Fruit fly (Drosophila melanogaster) whole organism, pupa: ENCODE data around the gene esg.

Experiments used
- CG10348 ChIP-seq: fragments of 200-800 bp; sonication (Bioruptor generic); IDR thresholded peaks from 2 replicates; pipeline ENCODE4 v1.3.6; 2022; ENCODE audit warnings: missing biosample characterization, missing genetic modification characterization
- CG12605 ChIP-seq: fragments of 200-800 bp; sonication (Bioruptor generic); IDR thresholded peaks from 2 replicates; pipeline ENCODE4 v1.3.6; 2022; ENCODE audit warnings: missing biosample characterization, missing genetic modification characterization
- CG13204 ChIP-seq: fragments of 200-800 bp; sonication (Bioruptor generic); optimal IDR thresholded peaks from 2 replicates; lab custom pipeline; 2018; ENCODE audit warnings: missing biosample characterization, mild to moderate bottlenecking, missing genetic modification characterization, moderate library complexity
- CG14655 ChIP-seq: fragments of 200-800 bp; sonication (Bioruptor generic); optimal IDR thresholded peaks from 3 replicates; lab custom pipeline; 2017; ENCODE audit warnings: mild to moderate bottlenecking, missing biosample characterization, missing genetic modification reagents, missing genetic modification characterization
- CG15710 ChIP-seq: fragments of 200-800 bp; sonication (Bioruptor generic); optimal IDR thresholded peaks from 2 replicates; lab custom pipeline; 2018; ENCODE audit warnings: missing biosample characterization, mild to moderate bottlenecking, missing genetic modification characterization, moderate library complexity
- CG17806 ChIP-seq: fragments of 200-800 bp; sonication (Bioruptor generic); optimal IDR thresholded peaks from 2 replicates; lab custom pipeline; 2018; ENCODE audit warnings: missing biosample characterization, mild to moderate bottlenecking, missing genetic modification characterization, moderate library complexity
- CG32121 ChIP-seq: fragments of 200-800 bp; sonication (Bioruptor generic); IDR thresholded peaks from 2 replicates; pipeline ENCODE4 v1.3.6; 2022; ENCODE audit warnings: missing biosample characterization, missing genetic modification characterization
- CG34367 ChIP-seq: fragments of 200-800 bp; sonication (Bioruptor generic); optimal IDR thresholded peaks from 2 replicates; lab custom pipeline; 2018; ENCODE audit warnings: missing biosample characterization, mild to moderate bottlenecking, missing genetic modification characterization
- CG4496 ChIP-seq: fragments of 200-800 bp; sonication (Bioruptor generic); IDR thresholded peaks from 3 replicates; pipeline ENCODE4 v1.3.6; 2022; ENCODE audit warnings: missing biosample characterization, missing genetic modification characterization
- CG8159 ChIP-seq: fragments of 200-800 bp; sonication (Bioruptor generic); optimal IDR thresholded peaks from 3 replicates; lab custom pipeline; 2018; ENCODE audit warnings: missing biosample characterization, mild to moderate bottlenecking, missing genetic modification characterization, moderate library complexity
- CG8301 ChIP-seq: fragments of 200-800 bp; sonication (Bioruptor generic); optimal IDR thresholded peaks from 2 replicates; lab custom pipeline; 2018; ENCODE audit warnings: missing biosample characterization, mild to moderate bottlenecking, missing genetic modification characterization
- CG9948 ChIP-seq: fragments of 200-800 bp; sonication (Bioruptor generic); optimal IDR thresholded peaks from 2 replicates; lab custom pipeline; 2018; ENCODE audit warnings: missing biosample characterization, mild to moderate bottlenecking, missing genetic modification characterization, moderate library complexity
- D1 ChIP-seq: fragments of 200-800 bp; sonication (Bioruptor generic); optimal IDR thresholded peaks from 2 replicates; lab custom pipeline; 2018; ENCODE audit warnings: missing biosample characterization, mild to moderate bottlenecking, missing genetic modification characterization, moderate library complexity
- EcR ChIP-seq: fragments of 200-800 bp; sonication (Bioruptor generic); optimal IDR thresholded peaks from 3 replicates; lab custom pipeline; 2019; ENCODE audit warnings: missing biosample characterization, missing genetic modification characterization, mild to moderate bottlenecking, moderate library complexity, missing genetic modification reagents
- Ets98B ChIP-seq: fragments of 200-800 bp; sonication (Bioruptor generic); IDR thresholded peaks from 2 replicates; pipeline ENCODE4 v1.3.6; 2022; ENCODE audit warnings: missing biosample characterization, missing genetic modification characterization
- Pif1A ChIP-seq: fragments of 200-800 bp; sonication (Bioruptor generic); optimal IDR thresholded peaks from 3 replicates; lab custom pipeline; 2016; ENCODE audit warnings: missing biosample characterization, missing genetic modification characterization
- Pif1B ChIP-seq: fragments of 200-800 bp; sonication (Bioruptor generic); optimal IDR thresholded peaks from 3 replicates; lab custom pipeline; 2016; ENCODE audit warnings: missing biosample characterization, missing genetic modification characterization
- Snoo ChIP-seq: fragments of 200-800 bp; sonication (Bioruptor generic); optimal IDR thresholded peaks from 3 replicates; lab custom pipeline; 2017; ENCODE audit warnings: missing biosample characterization, mild to moderate bottlenecking, missing genetic modification characterization, inconsistent platforms
- fd96Ca ChIP-seq: fragments of 200-800 bp; sonication (Bioruptor generic); IDR thresholded peaks from 3 replicates; pipeline ENCODE4 v1.3.6; 2022; ENCODE audit warnings: missing biosample characterization, missing genetic modification characterization
- gl ChIP-seq: fragments of 200-800 bp; sonication (Bioruptor generic); optimal IDR thresholded peaks from 2 replicates; lab custom pipeline; 2018; ENCODE audit warnings: missing biosample characterization, mild to moderate bottlenecking, missing genetic modification characterization
- rn ChIP-seq: fragments of 200-800 bp; sonication (Bioruptor generic); IDR thresholded peaks from 2 replicates; pipeline ENCODE4 v1.3.6; 2022; ENCODE audit warnings: missing biosample characterization, missing genetic modification characterization

The esg gene

dm6 chr2L:15331353-15331752 lies 2.3 kb upstream of the esg start:
- TF ChIP-seq fd96Ca (no peak), CG10348 (no peak), Snoo (tag; lab: Kevin White, UChicago) (no peak), CG12605 (no peak), Ets98B (GFP tag; lab: Robert Waterston, UW) (no peak), D1 (tag; lab: Kevin White, UChicago) (no peak), CG9948 (tag; lab: Kevin White, UChicago) (no peak), EcR (GFP tag; lab: Kevin White, UChicago) (no peak), CG15710 (tag; lab: Kevin White, UChicago) (no peak), CG8301 (tag; lab: Kevin White, UChicago) (no peak), CG34367 (tag; lab: Kevin White, UChicago) (no peak), CG13204 (GFP tag; lab: Kevin White, UChicago) (no peak), Pif1B (GFP tag; lab: Kevin White, UChicago) (no peak), rn (GFP tag; lab: Robert Waterston, UW) (no peak), gl (no peak), CG17806 (tag; lab: Kevin White, UChicago) (no peak), CG4496 (no peak), Pif1A (no peak), CG32121 (no peak), CG14655 (no peak)

- TF ChIP-seq rn (GFP tag; lab: Robert Waterston, UW) (no peak), CG34367 (tag; lab: Kevin White, UChicago) (no peak), fd96Ca (no peak), gl (no peak), CG9948 (tag; lab: Kevin White, UChicago) (no peak), D1 (tag; lab: Kevin White, UChicago) (no peak), CG13204 (GFP tag; lab: Kevin White, UChicago) (no peak), CG10348 (no peak), CG17806 (tag; lab: Kevin White, UChicago) (no peak), CG15710 (tag; lab: Kevin White, UChicago) (no peak), CG8301 (tag; lab: Kevin White, UChicago) (no peak)
These were observed 1.1 kb upstream of the esg start for dm6 chr2L:15332561-15332960.

- TF ChIP-seq CG34367 (tag; lab: Kevin White, UChicago) = peak; percentile 31
- peak; percentile 7 for TF ChIP-seq Pif1A
- TF ChIP-seq CG4496 = 0 out of 3 replicates have a peak, but pooled peaks have one; percentile 36
- TF ChIP-seq CG8159 (tag; lab: Kevin White, UChicago) = peak; percentile 42
- 0 out of 2 replicates have a peak, but pooled peaks have one; percentile 13 for TF ChIP-seq Ets98B (GFP tag; lab: Robert Waterston, UW)
- TF ChIP-seq CG14655 = peak; percentile 58
- TF ChIP-seq Snoo (tag; lab: Kevin White, UChicago) = no peak
- TF ChIP-seq rn (GFP tag; lab: Robert Waterston, UW) = no peak
- TF ChIP-seq CG8301 (tag; lab: Kevin White, UChicago) = peak; percentile 36
- no peak for TF ChIP-seq CG13204 (GFP tag; lab: Kevin White, UChicago)
- TF ChIP-seq fd96Ca = no peak
- TF ChIP-seq CG9948 (tag; lab: Kevin White, UChicago) = peak; percentile 26
- no peak for TF ChIP-seq CG15710 (tag; lab: Kevin White, UChicago)
- peak; percentile 29 for TF ChIP-seq CG17806 (tag; lab: Kevin White, UChicago)
These were observed 3.7 kb downstream of the esg start for dm6 chr2L:15337248-15337848.

dm6 chr2L:15339601-15340000 lies 5.9 kb downstream of the esg start:
- peak; percentile 41; the same call in 1 of the 3 replicates for TF ChIP-seq fd96Ca
- TF ChIP-seq CG13204 (GFP tag; lab: Kevin White, UChicago) = peak; percentile 9
- TF ChIP-seq gl = no peak
- no peak for TF ChIP-seq CG17806 (tag; lab: Kevin White, UChicago)
- 0 out of 2 replicates have a peak, but pooled peaks have one; percentile 13 for TF ChIP-seq CG12605
- TF ChIP-seq CG34367 (tag; lab: Kevin White, UChicago) = no peak
- TF ChIP-seq, all 21 proteins: peak for 3

dm6 chr2L:15343367-15343893 lies 9.8 kb downstream of the esg start:
- peak; percentile 22 for TF ChIP-seq CG8159 (tag; lab: Kevin White, UChicago)
- no peak for TF ChIP-seq Pif1A
- TF ChIP-seq CG15710 (tag; lab: Kevin White, UChicago) = peak; percentile 27
- TF ChIP-seq CG8301 (tag; lab: Kevin White, UChicago) = peak; percentile 17
- peak; percentile 39 for TF ChIP-seq CG14655
- peak; percentile 6 for TF ChIP-seq CG17806 (tag; lab: Kevin White, UChicago)
- TF ChIP-seq EcR (GFP tag; lab: Kevin White, UChicago) = no peak
- TF ChIP-seq, all 21 proteins: peak for 5

- TF ChIP-seq EcR (GFP tag; lab: Kevin White, UChicago) (no peak), CG4496 (peak; percentile 37; the same call in 1 of the 3 replicates), gl (no peak), CG8301 (tag; lab: Kevin White, UChicago) (peak; percentile 44), Ets98B (GFP tag; lab: Robert Waterston, UW) (no peak), CG14655 (peak; percentile 50)
These were observed 11.6 kb downstream of the esg start for dm6 chr2L:15345295-15345694.
